Worm (Caenorhabditis elegans) whole organism, L2 larva: ENCODE data around the gene nhr-251.

Source experiments
- C34F6.9 ChIP-seq: fragments of 150-350 bp; optimal IDR thresholded peaks from 2 replicates; lab custom pipeline; 2014; ENCODE audit warnings: missing biosample characterization, missing genetic modification characterization
- F13H6.1 ChIP-seq: sonication (generic microtip); optimal IDR thresholded peaks from 2 replicates; lab custom pipeline; 2016; ENCODE audit warnings: missing genetic modification characterization, missing compliant biosample characterization
- Y55F3AM.14 ChIP-seq: fragments of 200-800 bp; sonication (Bioruptor generic); optimal IDR thresholded peaks from 2 replicates; lab custom pipeline; 2018; ENCODE audit warnings: mild to moderate bottlenecking, missing genetic modification characterization, missing compliant biosample characterization
- alr-1 ChIP-seq: fragments of 150-350 bp; optimal IDR thresholded peaks from 2 replicates; lab custom pipeline; 2014; ENCODE audit warnings: missing biosample characterization, missing genetic modification characterization
- aly-2 ChIP-seq: fragments of 150-350 bp; optimal IDR thresholded peaks from 2 replicates; lab custom pipeline; 2014; ENCODE audit warnings: missing biosample characterization, missing genetic modification characterization
- ceh-16 ChIP-seq: fragments of 150-350 bp; optimal IDR thresholded peaks from 2 replicates; lab custom pipeline; 2014; ENCODE audit warnings: missing biosample characterization, missing genetic modification characterization
- crh-2 ChIP-seq: sonication (generic microtip); optimal IDR thresholded peaks from 2 replicates; lab custom pipeline; 2017; ENCODE audit warnings: missing biosample characterization, missing genetic modification characterization
- dmd-4 ChIP-seq: sonication (generic microtip); optimal IDR thresholded peaks from 2 replicates; lab custom pipeline; 2017; ENCODE audit warnings: missing biosample characterization, missing genetic modification characterization
- elt-3 ChIP-seq: sonication (generic microtip); optimal IDR thresholded peaks from 2 replicates; lab custom pipeline; 2017; ENCODE audit warnings: missing biosample characterization, missing genetic modification characterization
- fos-1 ChIP-seq: fragments of 150-350 bp; optimal IDR thresholded peaks from 2 replicates; lab custom pipeline; 2014; ENCODE audit warnings: missing biosample characterization, missing genetic modification characterization
- gmeb-1 ChIP-seq: fragments of 150-350 bp; optimal IDR thresholded peaks from 2 replicates; lab custom pipeline; 2014; ENCODE audit warnings: missing biosample characterization, missing genetic modification characterization
- lin-13 ChIP-seq: fragments of 150-350 bp; optimal IDR thresholded peaks from 2 replicates; lab custom pipeline; 2014; ENCODE audit warnings: missing biosample characterization, missing genetic modification reagents, missing genetic modification characterization
- lin-39 ChIP-seq: fragments of 150-350 bp; optimal IDR thresholded peaks from 2 replicates; lab custom pipeline; 2014; ENCODE audit warnings: missing biosample characterization, missing genetic modification reagents, missing genetic modification characterization
- lsy-2 ChIP-seq, 2 experiments: fragments of 150-350 bp in 1 of 2; sonication (generic microtip) in 1 of 2; optimal IDR thresholded peaks; 2 replicates each; lab custom pipeline; 2014 to 2017; ENCODE audit warnings: missing biosample characterization in 2 of 2, missing genetic modification characterization in 2 of 2
- mab-5 ChIP-seq: fragments of 150-350 bp; optimal IDR thresholded peaks from 2 replicates; lab custom pipeline; 2014; ENCODE audit warnings: missing biosample characterization, missing genetic modification characterization
- mbf-1 ChIP-seq: sonication (generic microtip); optimal IDR thresholded peaks from 2 replicates; lab custom pipeline; 2017; ENCODE audit warnings: missing biosample characterization, missing genetic modification characterization
- nhr-11 ChIP-seq: fragments of 150-350 bp; optimal IDR thresholded peaks from 2 replicates; lab custom pipeline; 2014; ENCODE audit warnings: missing biosample characterization, missing genetic modification characterization
- nhr-12 ChIP-seq: fragments of 150-350 bp; optimal IDR thresholded peaks from 2 replicates; lab custom pipeline; 2014; ENCODE audit warnings: missing biosample characterization, missing genetic modification characterization
- nhr-129 ChIP-seq: fragments of 150-350 bp; optimal IDR thresholded peaks from 2 replicates; lab custom pipeline; 2014; ENCODE audit warnings: missing biosample characterization, missing genetic modification characterization
- nhr-21 ChIP-seq: fragments of 150-350 bp; optimal IDR thresholded peaks from 2 replicates; lab custom pipeline; 2014; ENCODE audit warnings: missing biosample characterization, missing genetic modification characterization
- nhr-237 ChIP-seq: fragments of 150-350 bp; optimal IDR thresholded peaks from 2 replicates; lab custom pipeline; 2014; ENCODE audit warnings: missing biosample characterization, missing genetic modification characterization
- nhr-25 ChIP-seq: fragments of 150-350 bp; sonication (generic microtip); optimal IDR thresholded peaks from 3 replicates; lab custom pipeline; 2014; ENCODE audit warnings: missing biosample characterization, missing genetic modification characterization
- sem-4 ChIP-seq: fragments of 150-350 bp; optimal IDR thresholded peaks from 2 replicates; lab custom pipeline; 2014; ENCODE audit warnings: missing biosample characterization, missing genetic modification reagents, missing genetic modification characterization
- sma-3 ChIP-seq: sonication (generic microtip); optimal IDR thresholded peaks from 2 replicates; lab custom pipeline; 2016; ENCODE audit warnings: missing genetic modification reagents, missing genetic modification characterization, missing compliant biosample characterization
- sma-9 ChIP-seq, 2 experiments: fragments of 150-350 bp in 1 of 2; sonication (generic microtip) in 1 of 2; optimal IDR thresholded peaks; 2 replicates each; lab custom pipeline; 2014 to 2016; ENCODE audit warnings: missing genetic modification characterization in 2 of 2, mild to moderate bottlenecking in 1 of 2, missing biosample characterization in 1 of 2, missing compliant biosample characterization in 1 of 2, missing genetic modification reagents in 1 of 2, moderate library complexity in 1 of 2
- snpc-4 ChIP-seq: fragments of 150-350 bp; optimal IDR thresholded peaks from 2 replicates; lab custom pipeline; 2014; ENCODE audit warnings: missing biosample characterization, missing genetic modification characterization
- unc-39 ChIP-seq: fragments of 150-350 bp; optimal IDR thresholded peaks from 2 replicates; lab custom pipeline; 2014; ENCODE audit warnings: missing biosample characterization, missing genetic modification characterization
- unc-55 ChIP-seq: fragments of 150-350 bp; sonication (generic microtip); optimal IDR thresholded peaks from 3 replicates; lab custom pipeline; 2014; ENCODE audit warnings: missing biosample characterization, missing genetic modification reagents, missing genetic modification characterization
- unc-62 ChIP-seq: fragments of 150-350 bp; optimal IDR thresholded peaks from 2 replicates; lab custom pipeline; 2014; ENCODE audit warnings: missing biosample characterization, missing genetic modification reagents, missing genetic modification characterization
- zag-1 ChIP-seq: fragments of 150-350 bp; optimal IDR thresholded peaks from 2 replicates; lab custom pipeline; 2014; ENCODE audit warnings: missing biosample characterization, missing genetic modification characterization
- ztf-1 ChIP-seq: fragments of 200-800 bp; sonication (Bioruptor generic); conservative IDR thresholded peaks from 2 replicates; pipeline ENCODE4 v1.3.6; 2022; ENCODE audit warnings: missing genetic modification characterization, missing compliant biosample characterization
- ztf-11 ChIP-seq: sonication (generic microtip); optimal IDR thresholded peaks from 2 replicates; lab custom pipeline; 2017; ENCODE audit warnings: missing biosample characterization, missing genetic modification characterization
- ztf-4 ChIP-seq: fragments of 150-350 bp; optimal IDR thresholded peaks from 2 replicates; lab custom pipeline; 2014; ENCODE audit warnings: missing biosample characterization, missing genetic modification characterization

nhr-251 gene

ce11 chrV:635630-636029, 35.3 kb downstream of the nhr-251 start:
- peak; percentile 74 for TF ChIP-seq snpc-4
- TF ChIP-seq C34F6.9, result peak; percentile 4
- no peak for TF ChIP-seq unc-39 (tag; lab: Kevin White, UChicago)
- TF ChIP-seq Y55F3AM.14 (GFP tag; lab: Kevin White, UChicago), result no peak
- peak; percentile 31 for TF ChIP-seq gmeb-1
- TF ChIP-seq crh-2 (tag; lab: Kevin White, UChicago), result peak; percentile 47
- TF ChIP-seq nhr-25 (tag; lab: Kevin White, UChicago), result peak; percentile 25
- no peak for TF ChIP-seq nhr-12 (tag; lab: Kevin White, UChicago)
- peak; percentile 9 for TF ChIP-seq sma-9 (GFP tag; optimal IDR thresholded peaks at IDR 0.05; lab: Kevin White, UChicago)
- TF ChIP-seq sma-9 (tag; optimal IDR thresholded peaks at IDR 0.05; lab: Kevin White, UChicago), result no peak
- TF ChIP-seq fos-1 (tag; lab: Kevin White, UChicago), result peak; percentile 44
- TF ChIP-seq alr-1 (tag; lab: Kevin White, UChicago), result no peak
- TF ChIP-seq nhr-129 (tag; lab: Kevin White, UChicago), result peak; percentile 21
- no peak for TF ChIP-seq aly-2 (tag; lab: Kevin White, UChicago)
- no peak for TF ChIP-seq mbf-1

ce11 chrV:636281-636680, 36.0 kb downstream of the nhr-251 start, which contains the start of gene pals-31:
pals-31 (plus strand) TSS chrV:636581.
- TF ChIP-seq nhr-12 (tag; lab: Kevin White, UChicago) (no peak), lsy-2 (tag; optimal IDR thresholded peaks at IDR 0.05; lab: Kevin White, UChicago) (no peak), sem-4 (no peak), nhr-129 (tag; lab: Kevin White, UChicago) (no peak), aly-2 (tag; lab: Kevin White, UChicago) (no peak), dmd-4 (tag; lab: Kevin White, UChicago) (no peak), nhr-11 (tag; lab: Kevin White, UChicago) (no peak), unc-39 (tag; lab: Kevin White, UChicago) (no peak), lin-13 (GFP tag; lab: Kevin White, UChicago) (no peak), alr-1 (tag; lab: Kevin White, UChicago) (no peak), ztf-4 (no peak), unc-62 (GFP tag; lab: Kevin White, UChicago) (no peak), mab-5 (tag; lab: Kevin White, UChicago) (no peak), F13H6.1 (tag; lab: Kevin White, UChicago) (no peak), lin-39 (tag; lab: Kevin White, UChicago) (no peak), nhr-21 (no peak)

ce11 chrV:638328-638727, 38.0 kb downstream of the nhr-251 start, which contains the start of gene srj-37:
srj-37 (plus strand) TSS chrV:638628.
- TF ChIP-seq mab-5 (tag; lab: Kevin White, UChicago), result no peak
- TF ChIP-seq, all 48 proteins: peak for 0

ce11 chrV:642750-643149, 42.4 kb downstream of the nhr-251 start, which contains the start of gene nhr-190:
nhr-190 (minus strand) TSS chrV:642924.
- TF ChIP-seq ceh-16 (tag; lab: Kevin White, UChicago), result no peak
- peak; percentile 12 for TF ChIP-seq sma-9 (GFP tag; optimal IDR thresholded peaks at IDR 0.05; lab: Kevin White, UChicago)
- no peak for TF ChIP-seq sma-9 (tag; optimal IDR thresholded peaks at IDR 0.05; lab: Kevin White, UChicago)
- peak; percentile 35 for TF ChIP-seq nhr-129 (tag; lab: Kevin White, UChicago)
- TF ChIP-seq mbf-1, result no peak
- no peak for TF ChIP-seq unc-62 (GFP tag; lab: Kevin White, UChicago)
- no peak for TF ChIP-seq snpc-4
- no peak for TF ChIP-seq zag-1 (tag; lab: Kevin White, UChicago)
- no peak for TF ChIP-seq nhr-21
- no peak for TF ChIP-seq ztf-1 (GFP tag; lab: Robert Waterston, UW)
- no peak for TF ChIP-seq lin-39 (tag; lab: Kevin White, UChicago)
- no peak for TF ChIP-seq nhr-25 (tag; lab: Kevin White, UChicago)
- TF ChIP-seq nhr-11 (tag; lab: Kevin White, UChicago), result no peak
- TF ChIP-seq dmd-4 (tag; lab: Kevin White, UChicago), result no peak
- peak; percentile 32 for TF ChIP-seq C34F6.9
- TF ChIP-seq unc-55 (GFP tag; lab: Kevin White, UChicago), result no peak

- TF ChIP-seq nhr-237 (tag; lab: Kevin White, UChicago), result no peak
- TF ChIP-seq F13H6.1 (tag; lab: Kevin White, UChicago), result no peak
- TF ChIP-seq lin-13 (GFP tag; lab: Kevin White, UChicago), result no peak
- no peak for TF ChIP-seq elt-3 (tag; lab: Kevin White, UChicago)
- no peak for TF ChIP-seq lin-39 (tag; lab: Kevin White, UChicago)
- no peak for TF ChIP-seq ztf-11 (tag; lab: Kevin White, UChicago)
- no peak for TF ChIP-seq sma-3 (GFP tag; lab: Kevin White, UChicago)
Measured at ce11 chrV:646129-646528, 45.8 kb downstream of the nhr-251 start, which contains the start of gene F48G7.12. F48G7.12 (minus strand) TSS chrV:646229.
